Fruit fly (Drosophila melanogaster) whole organism, embryonic: ENCODE data around the gene CG7069.

ENCODE experiments used
- ATbp ChIP-seq: fragments of 200-800 bp; sonication (Bioruptor generic); optimal IDR thresholded peaks from 2 replicates; lab custom pipeline; 2017; ENCODE audit warnings: missing biosample characterization, mild to moderate bottlenecking, missing genetic modification characterization, missing genetic modification reagents
- Atf3 ChIP-seq: fragments of 200-800 bp; sonication (Bioruptor generic); optimal IDR thresholded peaks from 3 replicates; lab custom pipeline; 2016; ENCODE audit warnings: missing biosample characterization, missing genetic modification characterization
- CG10209 ChIP-seq: fragments of 200-800 bp; sonication (Bioruptor generic); optimal IDR thresholded peaks from 3 replicates; lab custom pipeline; 2017; ENCODE audit warnings: missing biosample characterization, mild to moderate bottlenecking, missing genetic modification characterization, missing genetic modification reagents
- CG10431 ChIP-seq: fragments of 200-800 bp; sonication (Bioruptor generic); optimal IDR thresholded peaks from 3 replicates; lab custom pipeline; 2018; ENCODE audit warnings: missing biosample characterization, mild to moderate bottlenecking, missing genetic modification characterization
- CG11398 ChIP-seq: fragments of 200-800 bp; sonication (Bioruptor generic); optimal IDR thresholded peaks from 2 replicates; lab custom pipeline; 2016; ENCODE audit warnings: missing biosample characterization, missing genetic modification characterization
- CG11695 ChIP-seq: fragments of 200-800 bp; sonication (Bioruptor generic); IDR thresholded peaks from 3 replicates; pipeline ENCODE4 v1.3.6; 2022; ENCODE audit warnings: missing biosample characterization, missing genetic modification characterization
- CG12104 ChIP-seq: fragments of 200-800 bp; sonication (Bioruptor generic); optimal IDR thresholded peaks from 3 replicates; lab custom pipeline; 2016; ENCODE audit warnings: missing biosample characterization, missing genetic modification characterization
- CG14860 ChIP-seq: fragments of 200-800 bp; sonication (Bioruptor generic); IDR thresholded peaks from 3 replicates; pipeline ENCODE4 v1.3.6; 2022; ENCODE audit warnings: missing biosample characterization, missing genetic modification characterization; ENCODE audit not compliant: partially characterized antibody
- CG1529 ChIP-seq: fragments of 200-800 bp; sonication (Bioruptor generic); optimal IDR thresholded peaks from 3 replicates; lab custom pipeline; 2018; ENCODE audit warnings: missing biosample characterization, missing genetic modification characterization
- CG1602 ChIP-seq: fragments of 200-800 bp; sonication (Bioruptor generic); optimal IDR thresholded peaks from 3 replicates; lab custom pipeline; 2016; ENCODE audit warnings: missing biosample characterization, missing genetic modification characterization
- CG1603 ChIP-seq: fragments of 200-800 bp; sonication (Bioruptor generic); optimal IDR thresholded peaks from 2 replicates; lab custom pipeline; 2019; ENCODE audit warnings: missing biosample characterization, mild to moderate bottlenecking, missing genetic modification characterization, moderate library complexity
- CG18476 ChIP-seq: fragments of 200-800 bp; sonication (Bioruptor generic); optimal IDR thresholded peaks from 2 replicates; lab custom pipeline; 2016; ENCODE audit warnings: missing biosample characterization, mild to moderate bottlenecking, missing genetic modification characterization
- CG3838 ChIP-seq: fragments of 200-800 bp; sonication (Bioruptor generic); optimal IDR thresholded peaks from 3 replicates; lab custom pipeline; 2016; ENCODE audit warnings: missing biosample characterization, missing genetic modification characterization
- CG4820 ChIP-seq: fragments of 200-800 bp; sonication (Bioruptor generic); optimal IDR thresholded peaks from 3 replicates; lab custom pipeline; 2016; ENCODE audit warnings: missing biosample characterization, missing genetic modification characterization
- CG6689 ChIP-seq: fragments of 200-800 bp; sonication (Bioruptor generic); IDR thresholded peaks from 2 replicates; pipeline ENCODE4 v1.3.6; 2022; ENCODE audit warnings: missing biosample characterization, missing genetic modification characterization
- CG7928 ChIP-seq: fragments of 200-800 bp; sonication (Bioruptor generic); optimal IDR thresholded peaks from 2 replicates; lab custom pipeline; 2017; ENCODE audit warnings: missing biosample characterization, mild to moderate bottlenecking, missing genetic modification characterization
- CG8089 ChIP-seq: fragments of 200-800 bp; sonication (Bioruptor generic); optimal IDR thresholded peaks from 3 replicates; lab custom pipeline; 2016; ENCODE audit warnings: missing biosample characterization, missing genetic modification characterization
- CG9609 ChIP-seq: fragments of 200-800 bp; sonication (Bioruptor generic); optimal IDR thresholded peaks from 3 replicates; lab custom pipeline; 2016; ENCODE audit warnings: missing biosample characterization, missing genetic modification characterization
- CG9797 ChIP-seq: fragments of 200-800 bp; sonication (Bioruptor generic); optimal IDR thresholded peaks from 3 replicates; lab custom pipeline; 2018; ENCODE audit warnings: missing biosample characterization, mild to moderate bottlenecking, missing genetic modification characterization
- D19B ChIP-seq: fragments of 200-800 bp; sonication (Bioruptor generic); optimal IDR thresholded peaks from 2 replicates; lab custom pipeline; 2017; ENCODE audit warnings: missing biosample characterization, mild to moderate bottlenecking, missing genetic modification characterization
- Dll ChIP-seq: fragments of 200-800 bp; sonication (Bioruptor generic); IDR thresholded peaks from 4 replicates; pipeline ENCODE4 v1.3.6; 2022; ENCODE audit warnings: missing biosample characterization, missing genetic modification characterization; ENCODE audit not compliant: partially characterized antibody
- Drgx ChIP-seq: fragments of 200-800 bp; sonication (Bioruptor generic); IDR thresholded peaks from 2 replicates; pipeline ENCODE4 v1.3.6; 2022; ENCODE audit warnings: missing biosample characterization, missing genetic modification characterization
- Elba2 ChIP-seq: fragments of 200-800 bp; sonication (Bioruptor generic); optimal IDR thresholded peaks from 3 replicates; lab custom pipeline; 2016; ENCODE audit warnings: missing biosample characterization, missing genetic modification characterization
- Meics ChIP-seq: fragments of 200-800 bp; sonication (Bioruptor generic); optimal IDR thresholded peaks from 2 replicates; lab custom pipeline; 2017; ENCODE audit warnings: missing biosample characterization, mild to moderate bottlenecking, missing genetic modification characterization
- Nf-YB ChIP-seq: fragments of 200-800 bp; sonication (Bioruptor generic); optimal IDR thresholded peaks from 3 replicates; lab custom pipeline; 2019; ENCODE audit warnings: missing biosample characterization, mild to moderate bottlenecking, missing genetic modification characterization, moderate library complexity
- Nf-YC ChIP-seq: fragments of 200-800 bp; optimal IDR thresholded peaks from 3 replicates; lab custom pipeline; 2019; ENCODE audit warnings: missing biosample characterization, mild to moderate bottlenecking, missing genetic modification characterization, moderate library complexity
- Rfx ChIP-seq: fragments of 200-800 bp; sonication (Bioruptor generic); IDR thresholded peaks from 2 replicates; pipeline ENCODE4 v1.3.6; 2022; ENCODE audit warnings: missing biosample characterization, missing genetic modification characterization
- Sry-β ChIP-seq: fragments of 200-800 bp; sonication (Bioruptor generic); optimal IDR thresholded peaks from 2 replicates; lab custom pipeline; 2018; ENCODE audit warnings: missing biosample characterization, mild to moderate bottlenecking, missing genetic modification characterization, moderate library complexity
- Stat92E ChIP-seq, 3 experiments: fragments of >200 bp in 2 of 3; fragments of 200-800 bp in 1 of 3; sonication (Bioruptor generic) in 1 of 3; optimal IDR thresholded peaks; 2 replicates each; lab custom pipeline; 2017 to 2019; ENCODE audit warnings: missing biosample characterization in 3 of 3, missing genetic modification characterization in 3 of 3, mild to moderate bottlenecking in 1 of 3, moderate library complexity in 1 of 3
- Xbp1 ChIP-seq: fragments of 200-800 bp; sonication (Bioruptor generic); optimal IDR thresholded peaks from 3 replicates; lab custom pipeline; 2016; ENCODE audit warnings: missing biosample characterization, mild to moderate bottlenecking, missing genetic modification characterization
- aop ChIP-seq: fragments of 200-800 bp; sonication (Bioruptor generic); IDR thresholded peaks from 2 replicates; pipeline ENCODE4 v1.3.6; 2022; ENCODE audit warnings: missing biosample characterization, missing genetic modification characterization
- ash1 ChIP-seq: fragments of 200-800 bp; sonication (Bioruptor generic); optimal IDR thresholded peaks from 2 replicates; lab custom pipeline; 2018; ENCODE audit warnings: missing biosample characterization, mild to moderate bottlenecking, missing genetic modification characterization
- btn ChIP-seq: fragments of 200-800 bp; sonication (Bioruptor generic); optimal IDR thresholded peaks from 2 replicates; lab custom pipeline; 2016; ENCODE audit warnings: missing biosample characterization, missing genetic modification characterization
- cas ChIP-seq: fragments of 200-800 bp; sonication (Bioruptor generic); IDR thresholded peaks from 2 replicates; pipeline ENCODE4 v1.3.6; 2022; ENCODE audit warnings: missing biosample characterization, missing genetic modification characterization
- chm ChIP-seq: fragments of 200-800 bp; sonication (Bioruptor generic); IDR thresholded peaks from 2 replicates; pipeline ENCODE4 v1.3.6; 2022; ENCODE audit warnings: missing biosample characterization, missing genetic modification characterization
- ci ChIP-seq: fragments of 200-800 bp; sonication (Bioruptor generic); IDR thresholded peaks from 3 replicates; pipeline ENCODE4 v1.3.6; 2022; ENCODE audit warnings: missing biosample characterization, missing genetic modification characterization
- crol ChIP-seq: fragments of 200-800 bp; sonication (Bioruptor generic); IDR thresholded peaks from 2 replicates; pipeline ENCODE4 v1.3.6; 2022; ENCODE audit warnings: missing biosample characterization, missing genetic modification characterization
- fd3F ChIP-seq: fragments of 200-800 bp; sonication (Bioruptor generic); optimal IDR thresholded peaks from 2 replicates; lab custom pipeline; 2018; ENCODE audit warnings: missing biosample characterization, mild to moderate bottlenecking, missing genetic modification characterization, moderate library complexity
- gce ChIP-seq: fragments of 200-800 bp; sonication (Bioruptor generic); IDR thresholded peaks from 3 replicates; pipeline ENCODE4 v1.3.6; 2022; ENCODE audit warnings: missing biosample characterization, missing genetic modification characterization
- gt ChIP-seq: fragments of 200-800 bp; sonication (Bioruptor generic); IDR thresholded peaks from 2 replicates; pipeline ENCODE4 v1.3.6; 2022; ENCODE audit warnings: missing biosample characterization, missing genetic modification characterization
- ham ChIP-seq: fragments of 200-800 bp; sonication (Bioruptor generic); IDR thresholded peaks from 2 replicates; pipeline ENCODE4 v1.3.6; 2022; ENCODE audit warnings: missing biosample characterization, missing genetic modification characterization
- hkb ChIP-seq, 2 experiments: fragments of 200-800 bp in 1 of 2; fragments of >200 bp in 1 of 2; sonication (Bioruptor generic) in 1 of 2; IDR thresholded peaks in 1 of 2; optimal IDR thresholded peaks in 1 of 2; 2 replicates each; pipeline versions ENCODE4 v1.3.6 to Lab custom; 2017 to 2022; ENCODE audit warnings: missing biosample characterization in 1 of 2, missing genetic modification characterization in 1 of 2
- kay ChIP-seq: fragments of 200-800 bp; sonication (Bioruptor generic); optimal IDR thresholded peaks from 2 replicates; lab custom pipeline; 2016; ENCODE audit warnings: missing biosample characterization, missing genetic modification characterization
- scrt ChIP-seq: fragments of 200-800 bp; sonication (Bioruptor generic); optimal IDR thresholded peaks from 2 replicates; lab custom pipeline; 2018; ENCODE audit warnings: missing biosample characterization, mild to moderate bottlenecking, missing genetic modification characterization, moderate library complexity
- sob ChIP-seq: fragments of 200-800 bp; sonication (Bioruptor generic); IDR thresholded peaks from 2 replicates; pipeline ENCODE4 v1.3.6; 2022; ENCODE audit warnings: missing biosample characterization, missing genetic modification characterization
- trh ChIP-seq: fragments of 200-800 bp; sonication (Bioruptor generic); optimal IDR thresholded peaks from 2 replicates; lab custom pipeline; 2016; ENCODE audit warnings: missing biosample characterization, missing genetic modification characterization
- vfl ChIP-seq: fragments of 200-800 bp; sonication (Bioruptor generic); optimal IDR thresholded peaks from 2 replicates; lab custom pipeline; 2016; ENCODE audit warnings: missing biosample characterization, missing genetic modification characterization
- wor ChIP-seq: fragments of 200-800 bp; sonication (Bioruptor generic); IDR thresholded peaks from 2 replicates; pipeline ENCODE4 v1.3.6; 2022; ENCODE audit warnings: missing biosample characterization, missing genetic modification characterization

Gene CG7069

DNA sequence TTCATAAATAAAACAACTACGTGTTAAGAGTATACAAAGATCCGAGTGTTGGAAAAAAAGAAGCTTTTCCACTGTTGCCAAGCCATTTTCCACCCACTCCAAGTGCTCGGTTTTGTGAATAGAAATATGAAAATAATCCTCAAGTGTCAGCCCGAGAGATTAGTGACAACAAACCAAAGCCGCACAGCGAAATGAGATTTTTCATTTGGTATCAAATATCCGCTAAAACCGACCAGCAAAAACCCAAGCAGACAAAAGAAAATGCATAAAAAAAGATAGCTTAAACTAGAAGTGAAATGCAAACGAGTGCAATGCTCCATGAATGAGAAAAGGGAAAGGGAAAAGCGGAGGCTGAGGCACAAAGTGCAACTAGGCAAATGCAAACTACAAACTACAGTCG is 21.2 kb upstream of the CG7069 start, which contains the start of gene rdhB:
rdhB (plus strand) TSS at position 301 of the 400 bp plus-strand sequence.
- TF ChIP-seq CG12104 (no peak), cas (GFP tag; lab: Robert Waterston, UW) (no peak), Atf3 (GFP tag; lab: Kevin White, UChicago) (no peak), Nf-YB (GFP tag; lab: Kevin White, UChicago) (no peak), Nf-YC (tag; lab: Kevin White, UChicago) (no peak), sob (GFP tag; lab: Robert Waterston, UW) (no peak), CG6689 (GFP tag; lab: Robert Waterston, UW) (no peak), Sry-β (GFP tag; lab: Kevin White, UChicago) (no peak), aop (GFP tag; lab: Robert Waterston, UW) (no peak), Stat92E (GFP tag; optimal IDR thresholded peaks at IDR 0.05; lab: Kevin White, UChicago) (no peak), CG11695 (no peak), btn (GFP tag; lab: Kevin White, UChicago) (no peak), trh (no peak), CG7928 (no peak), CG1602 (GFP tag; lab: Kevin White, UChicago) (no peak), Drgx (GFP tag; lab: Robert Waterston, UW) (no peak)

dm6 chr3R:22356464-22357410 is 15.9 kb upstream of the CG7069 start, which contains the start of gene Sar1:
Gene Sar1, plus strand, starts transcription at chr3R:22356685.
- TF ChIP-seq CG9797 (GFP tag; lab: Kevin White, UChicago) (peak; percentile 98), Rfx (GFP tag; lab: Robert Waterston, UW) (peak; percentile 61), CG18476 (GFP tag; lab: Kevin White, UChicago) (no peak), ash1 (no peak), CG14860 (GFP tag; lab: Robert Waterston, UW) (peak; percentile 81), CG1603 (peak; percentile 92), CG1529 (GFP tag; lab: Kevin White, UChicago) (no peak), D19B (GFP tag; lab: Kevin White, UChicago) (no peak), kay (GFP tag; lab: Kevin White, UChicago) (no peak), gce (GFP tag; lab: Robert Waterston, UW) (peak; percentile 23; the same call in 1 of the 3 replicates), Meics (GFP tag; lab: Kevin White, UChicago) (no peak), CG4820 (no peak), fd3F (GFP tag; lab: Kevin White, UChicago) (no peak), ATbp (GFP tag; lab: Kevin White, UChicago) (no peak), Dll (peak; percentile 95), gt (GFP tag; lab: Robert Waterston, UW) (no peak), ham (GFP tag; lab: Robert Waterston, UW) (no peak; the same call in 1 of the 2 replicates), ci (GFP tag; lab: Robert Waterston, UW) (peak; percentile 40; the same call in 1 of the 3 replicates), Xbp1 (GFP tag; lab: Kevin White, UChicago) (peak; percentile 46), CG9609 (peak; percentile 41), Elba2 (GFP tag; lab: Kevin White, UChicago) (peak; percentile 76), scrt (GFP tag; lab: Kevin White, UChicago) (no peak), chm (GFP tag; lab: Robert Waterston, UW) (0 out of 2 replicates have a peak, but pooled peaks have one; percentile 18), CG10209 (GFP tag; lab: Kevin White, UChicago) (no peak), vfl (GFP tag; lab: Kevin White, UChicago) (no peak), wor (no peak), CG8089 (GFP tag; lab: Kevin White, UChicago) (no peak), CG10431 (GFP tag; lab: Kevin White, UChicago) (no peak), CG7928 (peak; percentile 97), CG11398 (GFP tag; lab: Kevin White, UChicago) (no peak), hkb (optimal IDR thresholded peaks at IDR 0.05; lab: Kevin White, UChicago) (peak; percentile 56), hkb (GFP tag; IDR thresholded peaks at IDR 0.05; lab: Robert Waterston, UW) (no peak), crol (GFP tag; lab: Robert Waterston, UW) (0 out of 2 replicates have a peak, but pooled peaks have one; percentile 9), CG3838 (no peak)
